Worm (Caenorhabditis elegans): ENCODE data around the gene Y50D4C.3.

- TF ChIP-seq W03F9.2 (tag; optimal IDR thresholded peaks at IDR 0.05) (no peak), dao-5 (tag; optimal IDR thresholded peaks at IDR 0.05) (no peak), him-1 (tag; optimal IDR thresholded peaks at IDR 0.05) (no peak)
These were observed 33.6 kb downstream of the Y50D4C.3 start, which contains the start of gene adh-5 for ce11 chrV:911474-911873.

Data from whole organism, L4/young adult.